Fruit fly (Drosophila melanogaster) whole organism, wandering third instar larva: Measurements from ENCODE around the gene CG16789.

ENCODE experiments used
- Abd-B ChIP-seq: fragments of >200 bp; optimal IDR thresholded peaks from 2 replicates; lab custom pipeline; 2017; ENCODE audit warnings: missing biosample characterization, missing genetic modification characterization
- CG9705 ChIP-seq: fragments of 200-800 bp; sonication (Bioruptor generic); optimal IDR thresholded peaks from 2 replicates; lab custom pipeline; 2018; ENCODE audit warnings: missing biosample characterization, mild to moderate bottlenecking, missing genetic modification characterization
- CrebA ChIP-seq: fragments of 200-800 bp; sonication (Bioruptor generic); optimal IDR thresholded peaks from 2 replicates; lab custom pipeline; 2016; ENCODE audit warnings: missing biosample characterization, mild to moderate bottlenecking, missing genetic modification characterization, borderline replicate concordance
- dl ChIP-seq, 2 experiments: fragments of 175-275, 200-275 bp in 1 of 2; fragments of 200-275 bp in 1 of 2; sonication (Bioruptor generic); optimal IDR thresholded peaks; lab custom pipeline; 2018; ENCODE audit warnings: mild to moderate bottlenecking in 2 of 2, missing biosample characterization in 2 of 2, missing genetic modification characterization in 2 of 2, moderate library complexity in 2 of 2; ENCODE audit not compliant: partially characterized antibody in 2 of 2, insufficient read depth in 1 of 2
- lola ChIP-seq: fragments of >200 bp; optimal IDR thresholded peaks from 2 replicates; lab custom pipeline; 2017; ENCODE audit warnings: missing biosample characterization, missing genetic modification characterization
- psq ChIP-seq: fragments of 200-800 bp; sonication (Bioruptor generic); optimal IDR thresholded peaks from 3 replicates; lab custom pipeline; 2017; ENCODE audit warnings: missing biosample characterization, mild to moderate bottlenecking, missing genetic modification characterization, moderate library complexity
- usp ChIP-seq: fragments of >200 bp; optimal IDR thresholded peaks from 2 replicates; lab custom pipeline; 2017; ENCODE audit warnings: missing biosample characterization, missing genetic modification characterization
- woc ChIP-seq: sonication (Bioruptor generic); optimal IDR thresholded peaks from 2 replicates; lab custom pipeline; 2016; ENCODE audit warnings: missing biosample characterization, mild to moderate bottlenecking, missing genetic modification characterization

- TF ChIP-seq lola (GFP tag; lab: Kevin White, UChicago) (no peak), Abd-B (GFP tag; lab: Kevin White, UChicago) (no peak), usp (GFP tag; lab: Kevin White, UChicago) (no peak), CG9705 (GFP tag; lab: Kevin White, UChicago) (no peak), CrebA (GFP tag; lab: Kevin White, UChicago) (no peak), woc (no peak), psq (GFP tag; lab: Kevin White, UChicago) (no peak), dl (GFP tag; optimal IDR thresholded peaks at IDR 0.05; lab: Kevin White, UChicago; ENCODE audit: insufficient read depth in 1 of 2, partially characterized antibody in 2 of 2) (no peak)
Observed at dm6 chr3R:9593408-9594250, 27.6 kb downstream of the CG16789 start.
